Fruit fly (Drosophila melanogaster) whole organism, embryonic: Measurements from ENCODE around the gene NijB.

ENCODE experiments used
- Aef1 ChIP-seq: fragments of 200-800 bp; sonication (Bioruptor generic); IDR thresholded peaks from 3 replicates; pipeline ENCODE4 v1.3.6; 2022; ENCODE audit warnings: missing biosample characterization, missing genetic modification characterization
- CG10654 ChIP-seq: fragments of 200-800 bp; sonication (Bioruptor generic); optimal IDR thresholded peaks from 2 replicates; lab custom pipeline; 2016; ENCODE audit warnings: missing biosample characterization, missing genetic modification characterization
- CG11695 ChIP-seq: fragments of 200-800 bp; sonication (Bioruptor generic); IDR thresholded peaks from 3 replicates; pipeline ENCODE4 v1.3.6; 2022; ENCODE audit warnings: missing biosample characterization, missing genetic modification characterization
- CG12391 ChIP-seq: fragments of 200-800 bp; sonication (Bioruptor generic); optimal IDR thresholded peaks from 3 replicates; lab custom pipeline; 2018; ENCODE audit warnings: missing biosample characterization, mild to moderate bottlenecking, missing genetic modification characterization, moderate library complexity
- CG12769 ChIP-seq: fragments of 200-800 bp; sonication (Bioruptor generic); optimal IDR thresholded peaks from 2 replicates; lab custom pipeline; 2019; ENCODE audit warnings: missing biosample characterization, mild to moderate bottlenecking, missing genetic modification characterization, moderate library complexity
- CG13287 ChIP-seq: fragments of 200-800 bp; sonication (Bioruptor generic); IDR thresholded peaks from 2 replicates; pipeline ENCODE4 v1.3.6; 2022; ENCODE audit warnings: missing biosample characterization, missing genetic modification characterization; ENCODE audit not compliant: partially characterized antibody
- CG17829 ChIP-seq: fragments of 200-800 bp; optimal IDR thresholded peaks from 2 replicates; lab custom pipeline; 2019; ENCODE audit warnings: missing biosample characterization, mild to moderate bottlenecking, missing genetic modification characterization, moderate library complexity
- CG2129 ChIP-seq: fragments of 200-800 bp; sonication (Bioruptor generic); IDR thresholded peaks from 2 replicates; pipeline ENCODE4 v1.3.6; 2022; ENCODE audit warnings: missing biosample characterization, missing genetic modification characterization; ENCODE audit not compliant: partially characterized antibody
- CG2199 ChIP-seq: fragments of 200-800 bp; sonication (Bioruptor generic); IDR thresholded peaks from 3 replicates; pipeline ENCODE4 v1.3.6; 2022; ENCODE audit warnings: missing biosample characterization, missing genetic modification characterization
- CG31388 ChIP-seq: fragments of 200-800 bp; sonication (Bioruptor generic); optimal IDR thresholded peaks from 2 replicates; lab custom pipeline; 2016; ENCODE audit warnings: missing biosample characterization, missing genetic modification characterization
- CG42726 ChIP-seq: fragments of 200-800 bp; sonication (Bioruptor generic); IDR thresholded peaks from 2 replicates; pipeline ENCODE4 v1.3.6; 2022; ENCODE audit warnings: missing biosample characterization, missing genetic modification characterization; ENCODE audit not compliant: partially characterized antibody
- CG4730 ChIP-seq: fragments of 200-800 bp; sonication (Bioruptor generic); IDR thresholded peaks from 2 replicates; pipeline ENCODE4 v1.3.6; 2022; ENCODE audit warnings: missing biosample characterization, missing genetic modification characterization
- CG5180 ChIP-seq: fragments of 200-800 bp; sonication (Bioruptor generic); optimal IDR thresholded peaks from 3 replicates; lab custom pipeline; 2017; ENCODE audit warnings: missing biosample characterization, missing genetic modification characterization, mild to moderate bottlenecking, moderate library complexity, missing genetic modification reagents
- CG6791 ChIP-seq: fragments of 200-800 bp; sonication (Bioruptor generic); IDR thresholded peaks from 3 replicates; pipeline ENCODE4 v1.3.6; 2022; ENCODE audit warnings: missing biosample characterization, missing genetic modification characterization; ENCODE audit not compliant: partially characterized antibody
- CG7271 ChIP-seq: fragments of 200-800 bp; sonication (Bioruptor generic); optimal IDR thresholded peaks from 2 replicates; lab custom pipeline; 2018; ENCODE audit warnings: missing biosample characterization, mild to moderate bottlenecking, missing genetic modification characterization, moderate library complexity
- CG7987 ChIP-seq: fragments of 200-800 bp; sonication (Bioruptor generic); optimal IDR thresholded peaks from 2 replicates; lab custom pipeline; 2018; ENCODE audit warnings: missing biosample characterization, mild to moderate bottlenecking, missing genetic modification characterization, moderate library complexity
- CG8089 ChIP-seq: fragments of 200-800 bp; sonication (Bioruptor generic); optimal IDR thresholded peaks from 3 replicates; lab custom pipeline; 2016; ENCODE audit warnings: missing biosample characterization, missing genetic modification characterization
- CG8281 ChIP-seq: fragments of 200-800 bp; sonication (Bioruptor generic); optimal IDR thresholded peaks from 2 replicates; lab custom pipeline; 2018; ENCODE audit warnings: missing biosample characterization, mild to moderate bottlenecking, missing genetic modification characterization, moderate library complexity
- CG9876 ChIP-seq: fragments of 200-800 bp; sonication (Bioruptor generic); optimal IDR thresholded peaks from 2 replicates; lab custom pipeline; 2016; ENCODE audit warnings: missing biosample characterization, missing genetic modification characterization
- CoRest ChIP-seq: fragments of 200-800 bp; sonication (Bioruptor generic); optimal IDR thresholded peaks from 3 replicates; lab custom pipeline; 2018; ENCODE audit warnings: missing biosample characterization, mild to moderate bottlenecking, missing genetic modification characterization, moderate library complexity
- CrebB ChIP-seq: fragments of 200-800 bp; sonication (Bioruptor generic); optimal IDR thresholded peaks from 3 replicates; lab custom pipeline; 2018; ENCODE audit warnings: missing biosample characterization, mild to moderate bottlenecking, missing genetic modification characterization
- Dbx ChIP-seq: fragments of 200-800 bp; sonication (Bioruptor generic); IDR thresholded peaks from 3 replicates; pipeline ENCODE4 v1.3.6; 2022; ENCODE audit warnings: missing biosample characterization, missing genetic modification characterization
- Drgx ChIP-seq: fragments of 200-800 bp; sonication (Bioruptor generic); IDR thresholded peaks from 2 replicates; pipeline ENCODE4 v1.3.6; 2022; ENCODE audit warnings: missing biosample characterization, missing genetic modification characterization
- HLH4C ChIP-seq: fragments of 200-800 bp; sonication (Bioruptor generic); IDR thresholded peaks from 3 replicates; pipeline ENCODE4 v1.3.6; 2022; ENCODE audit warnings: missing biosample characterization, missing genetic modification characterization; ENCODE audit not compliant: partially characterized antibody
- MESR4 ChIP-seq: fragments of 200-800 bp; sonication (Bioruptor generic); optimal IDR thresholded peaks from 2 replicates; lab custom pipeline; 2018; ENCODE audit warnings: missing biosample characterization, mild to moderate bottlenecking, missing genetic modification characterization, moderate library complexity
- Meics ChIP-seq: fragments of 200-800 bp; sonication (Bioruptor generic); optimal IDR thresholded peaks from 2 replicates; lab custom pipeline; 2017; ENCODE audit warnings: missing biosample characterization, mild to moderate bottlenecking, missing genetic modification characterization
- Ptx1 ChIP-seq: fragments of 200-800 bp; sonication (Bioruptor generic); IDR thresholded peaks from 2 replicates; pipeline ENCODE4 v1.3.6; 2022; ENCODE audit warnings: missing biosample characterization, missing genetic modification characterization
- Sry-δ ChIP-seq: fragments of 200-800 bp; sonication (Bioruptor generic); optimal IDR thresholded peaks from 2 replicates; lab custom pipeline; 2016; ENCODE audit warnings: missing biosample characterization, missing genetic modification characterization
- Stat92E ChIP-seq, 3 experiments: fragments of >200 bp in 2 of 3; fragments of 200-800 bp in 1 of 3; sonication (Bioruptor generic) in 1 of 3; optimal IDR thresholded peaks; 2 replicates each; lab custom pipeline; 2017 to 2019; ENCODE audit warnings: missing biosample characterization in 3 of 3, missing genetic modification characterization in 3 of 3, mild to moderate bottlenecking in 1 of 3, moderate library complexity in 1 of 3
- bbx ChIP-seq: fragments of 200-800 bp; sonication (Bioruptor generic); IDR thresholded peaks from 2 replicates; pipeline ENCODE4 v1.3.6; 2022; ENCODE audit warnings: missing biosample characterization, missing genetic modification characterization; ENCODE audit not compliant: partially characterized antibody
- bcd ChIP-seq: fragments of 200-800 bp; sonication (Bioruptor generic); optimal IDR thresholded peaks from 2 replicates; lab custom pipeline; 2017; ENCODE audit warnings: missing biosample characterization, mild to moderate bottlenecking, missing genetic modification characterization
- ci ChIP-seq: fragments of 200-800 bp; sonication (Bioruptor generic); IDR thresholded peaks from 3 replicates; pipeline ENCODE4 v1.3.6; 2022; ENCODE audit warnings: missing biosample characterization, missing genetic modification characterization
- cwo ChIP-seq: fragments of 200-800 bp; sonication (Bioruptor generic); optimal IDR thresholded peaks from 3 replicates; lab custom pipeline; 2017; ENCODE audit warnings: missing biosample characterization, missing genetic modification characterization, mild to moderate bottlenecking, moderate library complexity, missing genetic modification reagents
- dimm ChIP-seq: fragments of 200-800 bp; sonication (Bioruptor generic); IDR thresholded peaks from 2 replicates; pipeline ENCODE4 v1.3.6; 2022; ENCODE audit warnings: missing biosample characterization, missing genetic modification characterization
- ems ChIP-seq: fragments of 200-800 bp; sonication (Bioruptor generic); optimal IDR thresholded peaks from 3 replicates; lab custom pipeline; 2016; ENCODE audit warnings: missing biosample characterization, missing genetic modification characterization
- gcm ChIP-seq: fragments of 200-800 bp; sonication (Bioruptor generic); optimal IDR thresholded peaks from 2 replicates; lab custom pipeline; 2019; ENCODE audit warnings: missing biosample characterization, mild to moderate bottlenecking, missing genetic modification characterization, moderate library complexity
- hb ChIP-seq: fragments of 200-800 bp; sonication (Bioruptor generic); IDR thresholded peaks from 3 replicates; pipeline ENCODE4 v1.3.6; 2022; ENCODE audit warnings: missing biosample characterization, missing genetic modification characterization; ENCODE audit not compliant: partially characterized antibody
- jigr1 ChIP-seq: fragments of 200-800 bp; sonication (Bioruptor generic); IDR thresholded peaks from 3 replicates; pipeline ENCODE4 v1.3.6; 2022; ENCODE audit warnings: missing biosample characterization, missing genetic modification characterization
- lab ChIP-seq: fragments of 200-800 bp; sonication (Bioruptor generic); optimal IDR thresholded peaks from 3 replicates; lab custom pipeline; 2017; ENCODE audit warnings: missing biosample characterization, missing genetic modification characterization, mild to moderate bottlenecking, moderate library complexity, missing genetic modification reagents
- maf-S ChIP-seq: fragments of 200-800 bp; sonication (Bioruptor generic); optimal IDR thresholded peaks from 2 replicates; lab custom pipeline; 2016; ENCODE audit warnings: missing biosample characterization, missing genetic modification characterization
- odd ChIP-seq: fragments of 200-800 bp; sonication (Bioruptor generic); optimal IDR thresholded peaks from 2 replicates; lab custom pipeline; 2017; ENCODE audit warnings: missing biosample characterization, mild to moderate bottlenecking, missing genetic modification characterization
- org-1 ChIP-seq: fragments of 200-800 bp; sonication (Bioruptor generic); optimal IDR thresholded peaks from 2 replicates; lab custom pipeline; 2017; ENCODE audit warnings: missing biosample characterization, missing genetic modification characterization
- pros ChIP-seq: fragments of 200-800 bp; sonication (Bioruptor generic); optimal IDR thresholded peaks from 3 replicates; lab custom pipeline; 2019; ENCODE audit warnings: missing biosample characterization, mild to moderate bottlenecking, missing genetic modification characterization, moderate library complexity
- pzg ChIP-seq: fragments of 200-800 bp; sonication (Bioruptor generic); optimal IDR thresholded peaks from 3 replicates; lab custom pipeline; 2018; ENCODE audit warnings: missing biosample characterization, mild to moderate bottlenecking, missing genetic modification characterization, moderate library complexity
- sens-2 ChIP-seq: fragments of 200-800 bp; sonication (Bioruptor generic); IDR thresholded peaks from 2 replicates; pipeline ENCODE4 v1.3.6; 2022; ENCODE audit warnings: missing biosample characterization, missing genetic modification characterization
- slp2 ChIP-seq: fragments of 200-800 bp; sonication (Bioruptor generic); optimal IDR thresholded peaks from 2 replicates; lab custom pipeline; 2016; ENCODE audit warnings: missing biosample characterization, missing genetic modification characterization
- zen2 ChIP-seq: fragments of 200-800 bp; sonication (Bioruptor generic); IDR thresholded peaks from 3 replicates; pipeline ENCODE4 v1.3.6; 2022; ENCODE audit warnings: missing biosample characterization, missing genetic modification characterization; ENCODE audit not compliant: partially characterized antibody
- zf30C ChIP-seq: fragments of 200-800 bp; sonication (Bioruptor generic); optimal IDR thresholded peaks from 3 replicates; lab custom pipeline; 2018; ENCODE audit warnings: missing biosample characterization, mild to moderate bottlenecking, missing genetic modification characterization

The NijB gene

DNA sequence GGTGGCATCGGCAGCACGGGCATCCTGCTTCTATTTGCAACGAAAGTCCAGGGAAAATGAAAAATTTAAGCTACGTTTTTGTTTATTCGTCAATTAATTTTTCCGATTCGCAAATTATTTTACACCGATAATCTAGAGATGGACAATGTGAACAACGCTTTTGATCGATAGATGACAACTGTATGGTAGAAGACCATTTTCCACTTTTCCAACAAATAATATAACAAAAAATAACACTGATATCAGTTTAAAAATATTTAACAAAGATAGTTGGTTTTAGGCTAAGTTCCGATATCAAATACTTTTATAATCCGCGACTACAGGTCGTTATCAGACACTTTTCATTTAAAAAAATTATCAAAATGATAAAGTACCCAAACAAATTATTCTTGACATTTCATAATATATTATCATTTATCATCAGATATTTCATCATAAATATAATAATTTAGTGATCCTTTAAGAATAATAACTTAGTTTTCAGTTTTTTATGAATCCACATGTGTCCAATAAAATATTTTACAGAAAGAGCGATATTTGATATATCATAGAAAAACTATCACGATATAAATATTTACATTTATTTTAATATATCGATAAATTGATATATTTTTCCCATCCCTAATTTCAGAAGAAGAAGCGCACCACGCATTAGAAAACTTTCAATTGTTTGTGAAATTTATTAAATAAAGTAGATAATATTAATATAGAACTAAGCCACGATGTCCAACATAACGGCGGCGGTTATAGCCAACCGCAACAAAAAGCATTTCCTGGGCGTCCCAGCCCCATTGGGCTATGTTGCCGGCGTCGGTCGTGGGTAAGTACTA lies 12.8 kb downstream of the NijB start, which contains the start of the genes CSN1b and Prp6 (continued):
- TF ChIP-seq slp2 (no peak), CG6791 (peak; percentile 57), CG12391 (peak; percentile 41), HLH4C (GFP tag; lab: Robert Waterston, UW) (peak; percentile 42; the same call in 1 of the 3 replicates), CG8281 (tag; lab: Kevin White, UChicago) (no peak), CG5180 (GFP tag; lab: Kevin White, UChicago) (no peak), lab (GFP tag; lab: Kevin White, UChicago) (no peak), CG42726 (GFP tag; lab: Robert Waterston, UW) (0 out of 2 replicates have a peak, but pooled peaks have one; percentile 41), CG17829 (tag; lab: Kevin White, UChicago) (no peak), gcm (GFP tag; lab: Kevin White, UChicago) (no peak), Dbx (GFP tag; lab: Robert Waterston, UW) (no peak), ci (GFP tag; lab: Robert Waterston, UW) (no peak), Aef1 (GFP tag; lab: Robert Waterston, UW) (no peak), MESR4 (GFP tag; lab: Kevin White, UChicago) (peak; percentile 58), CG10654 (no peak), zf30C (GFP tag; lab: Kevin White, UChicago) (no peak), CG8089 (GFP tag; lab: Kevin White, UChicago) (no peak), bbx (GFP tag; lab: Robert Waterston, UW) (peak; percentile 51), org-1 (GFP tag; lab: Kevin White, UChicago) (no peak), Sry-δ (peak; percentile 75), Ptx1 (GFP tag; lab: Robert Waterston, UW) (no peak), pzg (GFP tag; lab: Kevin White, UChicago) (peak; percentile 13), CG11695 (no peak), pros (no peak), CG13287 (GFP tag; lab: Robert Waterston, UW) (peak; percentile 41), Stat92E (GFP tag; optimal IDR thresholded peaks at IDR 0.05; lab: Kevin White, UChicago) (no peak), CG7271 (tag; lab: Kevin White, UChicago) (no peak), cwo (no peak), ems (no peak), CrebB (no peak), CG12769 (tag; lab: Kevin White, UChicago) (no peak), Drgx (GFP tag; lab: Robert Waterston, UW) (no peak), CG2199 (GFP tag; lab: Robert Waterston, UW) (no peak), CG9876 (GFP tag; lab: Kevin White, UChicago) (no peak), CoRest (tag; lab: Kevin White, UChicago) (peak; percentile 46), jigr1 (GFP tag; lab: Robert Waterston, UW) (no peak), bcd (GFP tag; lab: Kevin White, UChicago) (no peak), CG7987 (GFP tag; lab: Kevin White, UChicago) (no peak), CG2129 (GFP tag; lab: Robert Waterston, UW) (peak; percentile 48; the same call in 1 of the 2 replicates), zen2 (GFP tag; lab: Robert Waterston, UW) (peak; percentile 67), dimm (GFP tag; lab: Robert Waterston, UW) (no peak), Meics (GFP tag; lab: Kevin White, UChicago) (no peak), hb (no peak), odd (no peak), CG31388 (GFP tag; lab: Kevin White, UChicago) (no peak), CG4730 (GFP tag; lab: Robert Waterston, UW) (no peak), maf-S (no peak), sens-2 (no peak)
